Worm (Caenorhabditis elegans) whole organism, L4/young adult: ENCODE measurements around the gene tbc-20.
A peak's percentile ranks its signal among the peaks of the same experiment; 100 is the strongest.

Experiments used
- W03F9.2 ChIP-seq: fragments of 150-350 bp; optimal IDR thresholded peaks from 2 replicates; lab custom pipeline; 2014; ENCODE audit warnings: missing biosample characterization, missing genetic modification characterization
- dao-5 ChIP-seq: sonication (generic microtip); optimal IDR thresholded peaks from 2 replicates; lab custom pipeline; 2016; ENCODE audit warnings: missing genotype, missing genetic modification characterization, moderate library complexity, missing compliant biosample characterization
- him-1 ChIP-seq: sonication (generic microtip); optimal IDR thresholded peaks from 2 replicates; lab custom pipeline; 2016; ENCODE audit warnings: missing genotype, missing genetic modification reagents, missing genetic modification characterization, missing compliant biosample characterization

tbc-20 gene

ce11 chrII:14798047-14798522 is at the start of gene tbc-20:
tbc-20 (plus strand) TSS chrII:14798472.
- TF ChIP-seq W03F9.2 (tag; lab: Kevin White, UChicago) = peak; percentile 37
- TF ChIP-seq him-1 = no peak

- no peak for TF ChIP-seq dao-5
- no peak for TF ChIP-seq him-1
- TF ChIP-seq W03F9.2 (tag; lab: Kevin White, UChicago) = no peak
Observed at ce11 chrII:14752187-14752959, 45.9 kb upstream of the tbc-20 start, which contains the start of gene smg-9. smg-9 (minus strand) TSS chrII:14752849.

- TF ChIP-seq dao-5 = no peak
- no peak for TF ChIP-seq W03F9.2 (tag; lab: Kevin White, UChicago)
- no peak for TF ChIP-seq him-1
Observed at ce11 chrII:14753246-14753645, 45.0 kb upstream of the tbc-20 start.

- TF ChIP-seq W03F9.2 (tag; lab: Kevin White, UChicago) (peak; percentile 7), him-1 (no peak)
Observed at ce11 chrII:14753858-14754750, 44.2 kb upstream of the tbc-20 start, which contains the start of the genes tac-1 and Y54E2A.4. tac-1 (minus strand) TSS chrII:14753877. Y54E2A.4 (plus strand) TSS chrII:14754622.

ce11 chrII:14757711-14758110 is 40.6 kb upstream of the tbc-20 start, which contains the start of gene Y54E2A.5:
Y54E2A.5 (minus strand) TSS chrII:14757811.
- TF ChIP-seq him-1 (no peak), W03F9.2 (tag; lab: Kevin White, UChicago) (no peak), dao-5 (no peak)

- TF ChIP-seq dao-5 = no peak
- no peak for TF ChIP-seq W03F9.2 (tag; lab: Kevin White, UChicago)
- TF ChIP-seq him-1 = no peak
Observed at ce11 chrII:14768804-14769203, 29.5 kb upstream of the tbc-20 start.

DNA sequence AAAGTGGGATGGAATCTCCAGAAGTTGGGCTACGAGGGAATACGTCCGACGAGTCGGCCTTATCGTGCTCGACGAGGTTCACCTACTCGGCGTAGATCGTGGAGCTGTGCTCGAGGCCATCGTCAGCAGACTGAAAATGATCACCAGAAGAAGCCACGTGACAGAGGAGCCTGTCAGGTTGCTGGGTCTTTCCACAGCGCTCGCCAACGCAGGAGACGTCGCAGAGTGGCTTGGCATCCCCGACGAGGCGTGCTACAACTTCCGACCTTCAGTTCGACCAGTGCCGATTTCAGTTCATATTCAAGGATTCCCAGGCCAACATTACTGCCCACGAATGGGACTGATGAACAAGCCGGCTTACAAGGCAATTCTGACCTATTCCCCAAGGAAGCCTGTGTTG is 27.2 kb upstream of the tbc-20 start:
- TF ChIP-seq him-1 (no peak), dao-5 (no peak), W03F9.2 (tag; lab: Kevin White, UChicago) (no peak)

- TF ChIP-seq W03F9.2 (tag; lab: Kevin White, UChicago) (no peak), him-1 (no peak), dao-5 (no peak)
Observed at ce11 chrII:14772113-14772512, 26.2 kb upstream of the tbc-20 start.

- TF ChIP-seq dao-5 = no peak
- TF ChIP-seq him-1 = no peak
- no peak for TF ChIP-seq W03F9.2 (tag; lab: Kevin White, UChicago)
Observed at ce11 chrII:14772956-14773788, 25.1 kb upstream of the tbc-20 start, which contains the start of gene Y54E2A.7. Y54E2A.7 (minus strand) TSS chrII:14773006.

DNA sequence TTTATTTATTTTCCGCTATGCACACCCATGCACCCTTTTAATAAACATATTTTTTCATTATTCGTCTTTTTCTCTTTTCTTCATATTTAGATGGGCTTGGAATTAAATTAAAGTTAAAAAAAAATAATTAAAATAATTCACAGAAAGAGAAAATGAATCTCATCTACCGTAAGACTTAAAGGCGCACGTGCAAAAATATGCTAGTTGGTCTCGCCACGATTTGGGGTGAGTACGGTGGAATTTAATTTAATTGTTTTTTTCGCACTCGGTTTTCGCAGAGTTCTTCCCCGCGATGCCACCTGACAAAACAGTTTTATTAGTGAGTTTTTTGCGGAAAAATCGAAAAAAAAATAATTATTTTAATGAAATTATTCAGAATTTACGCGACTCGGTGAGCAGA is 20.2 kb upstream of the tbc-20 start, which contains the start of gene Y54E2A.8:
Y54E2A.8 (plus strand) TSS at position 254 of the 400 bp plus-strand sequence.
- no peak for TF ChIP-seq dao-5
- TF ChIP-seq him-1 = no peak
- no peak for TF ChIP-seq W03F9.2 (tag; lab: Kevin White, UChicago)

ce11 chrII:14779851-14780250 is 18.4 kb upstream of the tbc-20 start:
- TF ChIP-seq him-1 = no peak
- TF ChIP-seq W03F9.2 (tag; lab: Kevin White, UChicago) = no peak
- TF ChIP-seq dao-5 = no peak

DNA sequence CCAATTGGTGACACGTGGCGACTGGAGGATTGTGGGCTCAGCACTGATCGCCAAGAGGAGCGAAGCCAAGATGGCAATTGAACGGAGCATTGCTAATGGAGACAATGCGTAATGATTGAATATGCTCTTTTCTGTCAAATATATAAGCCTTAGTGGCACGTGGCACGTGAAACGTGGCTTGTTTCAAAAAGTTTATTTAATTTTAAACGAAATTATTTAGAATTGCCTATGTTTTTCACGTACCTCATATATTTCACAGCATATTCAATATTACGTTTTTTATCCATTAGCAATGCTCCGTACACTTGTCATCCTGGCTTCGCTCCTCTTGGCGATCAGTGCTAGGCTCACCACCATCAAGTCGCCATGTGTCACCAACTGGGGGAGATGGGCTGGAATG is 12.4 kb upstream of the tbc-20 start, which contains the start of gene Y54E2A.9:
Y54E2A.9 (minus strand) TSS at position 101 of the 400 bp plus-strand sequence.
- TF ChIP-seq him-1 = no peak
- no peak for TF ChIP-seq dao-5
- no peak for TF ChIP-seq W03F9.2 (tag; lab: Kevin White, UChicago)

DNA sequence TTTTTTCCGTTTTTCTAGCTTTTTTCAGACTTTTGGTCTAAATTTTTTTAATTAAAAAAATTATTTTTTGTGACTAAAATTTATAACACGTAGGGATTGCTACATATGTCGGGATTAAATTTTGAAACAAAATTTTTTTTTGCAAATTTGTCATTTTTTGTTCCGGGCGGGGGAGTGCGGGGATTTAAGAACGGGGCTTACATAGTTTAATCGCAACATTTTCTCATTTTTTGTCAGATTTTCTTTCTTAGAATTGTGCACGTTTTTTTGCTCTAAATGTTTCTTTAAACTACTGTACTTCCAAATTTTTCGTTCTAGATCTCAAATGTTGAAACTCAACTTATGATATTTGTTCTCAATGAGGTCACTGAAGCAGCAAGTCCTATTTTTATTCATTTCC is 7.5 kb upstream of the tbc-20 start, which contains the start of gene Y54E2A.10:
Y54E2A.10 (plus strand) TSS at position 301 of the 400 bp plus-strand sequence.
- TF ChIP-seq W03F9.2 (tag; lab: Kevin White, UChicago) (no peak), him-1 (no peak), dao-5 (no peak)
